Fruit fly (Drosophila melanogaster) Kc167 (cell line): ENCODE data around the gene CG8997.

Experiments
- Myc ChIP-seq: fragments of >200 bp; optimal IDR thresholded peaks from 2 replicates; lab custom pipeline; 2017; ENCODE audit warnings: missing external identifiers
- Sin3A ChIP-seq: fragments of >200 bp; optimal IDR thresholded peaks from 2 replicates; lab custom pipeline; 2018; ENCODE audit warnings: missing external identifiers
- h ChIP-seq: fragments of >200 bp; optimal IDR thresholded peaks from 3 replicates; lab custom pipeline; 2018; ENCODE audit warnings: missing external identifiers
- insv ChIP-seq: fragments of >200 bp; optimal IDR thresholded peaks from 3 replicates; lab custom pipeline; 2018; ENCODE audit warnings: missing external identifiers
- psq ChIP-seq: fragments of >200 bp; optimal IDR thresholded peaks from 2 replicates; lab custom pipeline; 2017; ENCODE audit warnings: missing external identifiers
- ttk ChIP-seq: sonication (Bioruptor generic); optimal IDR thresholded peaks from 2 replicates; lab custom pipeline; 2017; ENCODE audit warnings: missing external identifiers

Gene CG8997

dm6 chr2L:13801166-13801565 is 44.0 kb downstream of the CG8997 start:
- TF ChIP-seq insv (lab: Kevin White, UChicago) (no peak), h (no peak), ttk (lab: Kevin White, UChicago) (no peak), Sin3A (lab: Kevin White, UChicago) (no peak), psq (no peak), Myc (no peak)
